Worm (Caenorhabditis elegans): ENCODE measurements around the gene C04C3.9.

- TF ChIP-seq ceh-39 (tag; optimal IDR thresholded peaks at IDR 0.05) (no peak), lin-13 (tag; optimal IDR thresholded peaks at IDR 0.05) (no peak), unc-39 (tag; optimal IDR thresholded peaks at IDR 0.05) (no peak), nhr-237 (tag; optimal IDR thresholded peaks at IDR 0.05) (no peak), ztf-11 (tag; optimal IDR thresholded peaks at IDR 0.05) (no peak), snpc-4 (tag; optimal IDR thresholded peaks at IDR 0.05) (no peak), bed-3 (GFP tag; optimal IDR thresholded peaks at IDR 0.05) (no peak), mab-5 (tag; optimal IDR thresholded peaks at IDR 0.05) (no peak), unc-62 (GFP tag; optimal IDR thresholded peaks at IDR 0.05) (no peak), mls-2 (tag; optimal IDR thresholded peaks at IDR 0.05) (no peak)
Measured at ce11 chrIV:3382338-3382907, 45.9 kb downstream of the C04C3.9 start, which contains the start of gene B0546.3.
